Fruit fly (Drosophila melanogaster) whole organism, embryonic: ENCODE measurements around the gene nonC.

Experiments used
- Antp ChIP-seq: fragments of 200-800 bp; sonication (Bioruptor generic); optimal IDR thresholded peaks from 3 replicates; lab custom pipeline; 2016; ENCODE audit warnings: missing biosample characterization, missing genetic modification characterization
- Atf6 ChIP-seq: fragments of 200-800 bp; sonication (Bioruptor generic); IDR thresholded peaks from 2 replicates; pipeline ENCODE4 v1.3.6; 2022; ENCODE audit warnings: missing biosample characterization, missing genetic modification characterization
- B-H2 ChIP-seq: fragments of 200-800 bp; sonication (Bioruptor generic); optimal IDR thresholded peaks from 2 replicates; lab custom pipeline; 2018; ENCODE audit warnings: missing biosample characterization, mild to moderate bottlenecking, missing genetic modification characterization
- BtbVII ChIP-seq: fragments of 200-800 bp; sonication (Bioruptor generic); optimal IDR thresholded peaks from 3 replicates; lab custom pipeline; 2017; ENCODE audit warnings: missing biosample characterization, mild to moderate bottlenecking, missing genetic modification characterization
- CG10366 ChIP-seq: fragments of 200-800 bp; sonication (Bioruptor generic); IDR thresholded peaks from 2 replicates; pipeline ENCODE4 v1.3.6; 2022; ENCODE audit warnings: missing biosample characterization, missing genetic modification characterization
- CG10431 ChIP-seq: fragments of 200-800 bp; sonication (Bioruptor generic); optimal IDR thresholded peaks from 3 replicates; lab custom pipeline; 2018; ENCODE audit warnings: missing biosample characterization, mild to moderate bottlenecking, missing genetic modification characterization
- CG11085 ChIP-seq: fragments of 200-800 bp; sonication (Bioruptor generic); IDR thresholded peaks from 2 replicates; pipeline ENCODE4 v1.3.6; 2022; ENCODE audit warnings: missing biosample characterization, missing genetic modification characterization
- CG11504 ChIP-seq: fragments of 200-800 bp; sonication (Bioruptor generic); optimal IDR thresholded peaks from 3 replicates; lab custom pipeline; 2019; ENCODE audit warnings: missing biosample characterization, mild to moderate bottlenecking, missing genetic modification characterization, moderate library complexity
- CG12659 ChIP-seq: fragments of 200-800 bp; sonication (Bioruptor generic); optimal IDR thresholded peaks from 3 replicates; lab custom pipeline; 2017; ENCODE audit warnings: mild to moderate bottlenecking, missing biosample characterization, missing genetic modification reagents, missing genetic modification characterization
- CG13296 ChIP-seq: fragments of 200-800 bp; sonication (Bioruptor generic); optimal IDR thresholded peaks from 3 replicates; lab custom pipeline; 2018; ENCODE audit warnings: missing biosample characterization, mild to moderate bottlenecking, missing genetic modification characterization
- CG15011 ChIP-seq: fragments of 200-800 bp; sonication (Bioruptor generic); optimal IDR thresholded peaks from 3 replicates; lab custom pipeline; 2018; ENCODE audit warnings: missing biosample characterization, mild to moderate bottlenecking, missing genetic modification characterization
- CG1603 ChIP-seq: fragments of 200-800 bp; sonication (Bioruptor generic); optimal IDR thresholded peaks from 2 replicates; lab custom pipeline; 2019; ENCODE audit warnings: missing biosample characterization, mild to moderate bottlenecking, missing genetic modification characterization, moderate library complexity
- CG16863 ChIP-seq: fragments of 200-800 bp; sonication (Bioruptor generic); optimal IDR thresholded peaks from 3 replicates; lab custom pipeline; 2016; ENCODE audit warnings: missing biosample characterization, missing genetic modification characterization
- CG18764 ChIP-seq: fragments of 200-800 bp; sonication (Bioruptor generic); optimal IDR thresholded peaks from 3 replicates; lab custom pipeline; 2016; ENCODE audit warnings: missing biosample characterization, missing genetic modification characterization
- CG30403 ChIP-seq: fragments of 200-800 bp; sonication (Bioruptor generic); optimal IDR thresholded peaks from 3 replicates; lab custom pipeline; 2016; ENCODE audit warnings: missing biosample characterization, missing genetic modification characterization
- CG32532 ChIP-seq: fragments of 200-800 bp; sonication (Bioruptor generic); IDR thresholded peaks from 2 replicates; pipeline ENCODE4 v1.3.6; 2022; ENCODE audit warnings: missing biosample characterization, missing genetic modification characterization
- CG4404 ChIP-seq: fragments of 200-800 bp; sonication (Bioruptor generic); IDR thresholded peaks from 2 replicates; pipeline ENCODE4 v1.3.6; 2022; ENCODE audit warnings: missing biosample characterization, missing genetic modification characterization
- CG4424 ChIP-seq: fragments of 200-800 bp; sonication (Bioruptor generic); optimal IDR thresholded peaks from 3 replicates; lab custom pipeline; 2016; ENCODE audit warnings: missing biosample characterization, missing genetic modification characterization
- CG4854 ChIP-seq: fragments of 200-800 bp; sonication (Bioruptor generic); optimal IDR thresholded peaks from 2 replicates; lab custom pipeline; 2016; ENCODE audit warnings: missing biosample characterization, missing genetic modification characterization, inconsistent platforms
- CG6175 ChIP-seq: fragments of 200-800 bp; sonication (Bioruptor generic); IDR thresholded peaks from 3 replicates; pipeline ENCODE4 v1.3.6; 2022; ENCODE audit warnings: missing biosample characterization, missing genetic modification characterization
- CG6689 ChIP-seq: fragments of 200-800 bp; sonication (Bioruptor generic); IDR thresholded peaks from 2 replicates; pipeline ENCODE4 v1.3.6; 2022; ENCODE audit warnings: missing biosample characterization, missing genetic modification characterization
- CG7786 ChIP-seq: fragments of 200-800 bp; sonication (Bioruptor generic); optimal IDR thresholded peaks from 2 replicates; lab custom pipeline; 2016; ENCODE audit warnings: missing biosample characterization, missing genetic modification characterization
- CG7839 ChIP-seq: fragments of 200-800 bp; sonication (Bioruptor generic); optimal IDR thresholded peaks from 3 replicates; lab custom pipeline; 2018; ENCODE audit warnings: missing biosample characterization, mild to moderate bottlenecking, missing genetic modification characterization, moderate library complexity
- CG9817 ChIP-seq: fragments of 200-800 bp; sonication (Bioruptor generic); optimal IDR thresholded peaks from 2 replicates; lab custom pipeline; 2018; ENCODE audit warnings: missing biosample characterization, mild to moderate bottlenecking, missing genetic modification characterization, moderate library complexity
- CkIIα-i1 ChIP-seq: fragments of 200-800 bp; sonication (Bioruptor generic); IDR thresholded peaks from 2 replicates; pipeline ENCODE4 v1.3.6; 2022; ENCODE audit warnings: missing biosample characterization, missing genetic modification characterization
- E2f2 ChIP-seq: fragments of 200-800 bp; sonication (Bioruptor generic); IDR thresholded peaks from 2 replicates; pipeline ENCODE4 v1.3.6; 2022; ENCODE audit warnings: missing biosample characterization, missing genetic modification characterization
- Fer2 ChIP-seq: fragments of 200-800 bp; sonication (Bioruptor generic); optimal IDR thresholded peaks from 2 replicates; lab custom pipeline; 2018; ENCODE audit warnings: missing biosample characterization, mild to moderate bottlenecking, missing genetic modification characterization, moderate library complexity
- H15 ChIP-seq: fragments of 200-800 bp; sonication (Bioruptor generic); IDR thresholded peaks from 3 replicates; pipeline ENCODE4 v1.3.6; 2022; ENCODE audit warnings: missing biosample characterization, missing genetic modification characterization
- Lpt ChIP-seq: fragments of >200 bp; optimal IDR thresholded peaks from 2 replicates; lab custom pipeline; 2018; ENCODE audit warnings: missing biosample characterization, missing genetic modification characterization
- Med ChIP-seq: fragments of 200-800 bp; sonication (Bioruptor generic); peaks from one replicate; lab custom pipeline; 2016; ENCODE audit warnings: missing biosample characterization, missing genetic modification characterization, mild to moderate bottlenecking, inconsistent platforms, moderate library complexity
- Nf-YA ChIP-seq: fragments of 200-800 bp; sonication (Bioruptor generic); IDR thresholded peaks from 2 replicates; pipeline ENCODE4 v1.3.6; 2022; ENCODE audit warnings: missing biosample characterization, missing genetic modification characterization
- Pdp1 ChIP-seq, 2 experiments: fragments of 200-800 bp; sonication (Bioruptor generic); optimal IDR thresholded peaks; 3 replicates each; lab custom pipeline; 2016; ENCODE audit warnings: missing biosample characterization in 2 of 2, missing genetic modification characterization in 2 of 2, mild to moderate bottlenecking in 1 of 2, moderate library complexity in 1 of 2
- Poxn ChIP-seq: fragments of 200-800 bp; sonication (Bioruptor generic); IDR thresholded peaks from 2 replicates; pipeline ENCODE4 v1.3.6; 2022; ENCODE audit warnings: missing biosample characterization, missing genetic modification characterization
- Rfx ChIP-seq: fragments of 200-800 bp; sonication (Bioruptor generic); IDR thresholded peaks from 2 replicates; pipeline ENCODE4 v1.3.6; 2022; ENCODE audit warnings: missing biosample characterization, missing genetic modification characterization
- Sry-δ ChIP-seq: fragments of 200-800 bp; sonication (Bioruptor generic); optimal IDR thresholded peaks from 2 replicates; lab custom pipeline; 2016; ENCODE audit warnings: missing biosample characterization, missing genetic modification characterization
- Tbp ChIP-seq: fragments of >200 bp; optimal IDR thresholded peaks from 2 replicates; lab custom pipeline; 2018; ENCODE audit warnings: missing biosample characterization, missing genetic modification characterization
- Trl ChIP-seq, 3 experiments: fragments of >200 bp in 2 of 3; fragments of 200-800 bp in 1 of 3; sonication (Bioruptor generic) in 1 of 3; optimal IDR thresholded peaks; 2 replicates in 1 of 3; 3 replicates in 2 of 3; lab custom pipeline; 2016 to 2017; ENCODE audit warnings: missing biosample characterization in 1 of 3, missing genetic modification characterization in 1 of 3
- az2 ChIP-seq: fragments of 200-800 bp; sonication (Bioruptor generic); optimal IDR thresholded peaks from 3 replicates; lab custom pipeline; 2016; ENCODE audit warnings: missing biosample characterization, missing genetic modification characterization
- bowl ChIP-seq: fragments of 200-800 bp; sonication (Bioruptor generic); IDR thresholded peaks from 2 replicates; pipeline ENCODE4 v1.3.6; 2022; ENCODE audit warnings: missing biosample characterization, missing genetic modification characterization
- bsh ChIP-seq, 2 experiments: fragments of 200-800 bp; sonication (Bioruptor generic); optimal IDR thresholded peaks; 2 replicates each; lab custom pipeline; 2017 to 2018; ENCODE audit warnings: mild to moderate bottlenecking in 2 of 2, missing biosample characterization in 2 of 2, missing genetic modification characterization in 2 of 2, moderate library complexity in 1 of 2
- chif ChIP-seq, 2 experiments: fragments of 200-800 bp; sonication (Bioruptor generic); optimal IDR thresholded peaks; 3 replicates each; lab custom pipeline; 2016; ENCODE audit warnings: missing biosample characterization in 2 of 2, missing genetic modification characterization in 2 of 2
- grn ChIP-seq: fragments of 200-800 bp; sonication (Bioruptor generic); optimal IDR thresholded peaks from 3 replicates; lab custom pipeline; 2017; ENCODE audit warnings: missing biosample characterization, missing genetic modification characterization
- hkb ChIP-seq, 2 experiments: fragments of 200-800 bp in 1 of 2; fragments of >200 bp in 1 of 2; sonication (Bioruptor generic) in 1 of 2; IDR thresholded peaks in 1 of 2; optimal IDR thresholded peaks in 1 of 2; 2 replicates each; pipeline versions ENCODE4 v1.3.6 to Lab custom; 2017 to 2022; ENCODE audit warnings: missing biosample characterization in 1 of 2, missing genetic modification characterization in 1 of 2
- hth ChIP-seq: fragments of >200 bp; optimal IDR thresholded peaks from 2 replicates; lab custom pipeline; 2017; ENCODE audit warnings: inconsistent platforms
- jigr1 ChIP-seq: fragments of 200-800 bp; sonication (Bioruptor generic); IDR thresholded peaks from 3 replicates; pipeline ENCODE4 v1.3.6; 2022; ENCODE audit warnings: missing biosample characterization, missing genetic modification characterization
- rib ChIP-seq: fragments of 200-800 bp; sonication (Bioruptor generic); IDR thresholded peaks from 2 replicates; pipeline ENCODE4 v1.3.6; 2022; ENCODE audit warnings: missing biosample characterization, missing genetic modification characterization
- ro ChIP-seq: fragments of 200-800 bp; sonication (Bioruptor generic); IDR thresholded peaks from 2 replicates; pipeline ENCODE4 v1.3.6; 2022; ENCODE audit warnings: missing biosample characterization, missing genetic modification characterization
- sens ChIP-seq: fragments of 200-800 bp; sonication (Bioruptor generic); peaks from one replicate; lab custom pipeline; 2016; ENCODE audit warnings: missing biosample characterization, missing genetic modification characterization
- slou ChIP-seq: fragments of 200-800 bp; sonication (Bioruptor generic); optimal IDR thresholded peaks from 3 replicates; lab custom pipeline; 2016; ENCODE audit warnings: missing biosample characterization, missing genetic modification characterization
- trh ChIP-seq: fragments of 200-800 bp; sonication (Bioruptor generic); optimal IDR thresholded peaks from 2 replicates; lab custom pipeline; 2016; ENCODE audit warnings: missing biosample characterization, missing genetic modification characterization

Gene nonC

dm6 chrX:6856332-6856995 lies 32.2 kb downstream of the nonC start (continued):
- TF ChIP-seq sens (GFP tag; lab: Kevin White, UChicago) (peak; percentile 19), E2f2 (peak; percentile 49; the same call in 1 of the 2 replicates), Nf-YA (peak; percentile 60), CG32532 (GFP tag; lab: Robert Waterston, UW) (peak; percentile 79), CkIIα-i1 (GFP tag; lab: Robert Waterston, UW) (no peak), CG4854 (GFP tag; lab: Kevin White, UChicago) (no peak), CG6689 (GFP tag; lab: Robert Waterston, UW) (peak; percentile 71), CG16863 (GFP tag; lab: Kevin White, UChicago) (no peak), jigr1 (GFP tag; lab: Robert Waterston, UW) (no peak), Pdp1 (GFP tag; optimal IDR thresholded peaks at IDR 0.05; lab: Kevin White, UChicago) (no peak), CG7839 (tag; lab: Kevin White, UChicago) (peak; percentile 82), CG4404 (GFP tag; lab: Robert Waterston, UW) (0 out of 2 replicates have a peak, but pooled peaks have one; percentile 6), CG10366 (peak; percentile 63), CG7786 (GFP tag; lab: Kevin White, UChicago) (no peak), bowl (GFP tag; lab: Robert Waterston, UW) (peak; percentile 12; the same call in 1 of the 2 replicates), Poxn (GFP tag; lab: Robert Waterston, UW) (peak; percentile 35; the same call in 1 of the 2 replicates), hth (lab: Kevin White, UChicago) (no peak), slou (GFP tag; lab: Kevin White, UChicago) (no peak), CG6175 (GFP tag; lab: Robert Waterston, UW) (0 out of 3 replicates have a peak, but pooled peaks have one; percentile 33), bsh (GFP tag; optimal IDR thresholded peaks at IDR 0.05; lab: Kevin White, UChicago) (peak in 1 of 2 experiments; percentile 78), Fer2 (tag; lab: Kevin White, UChicago) (no peak), Tbp (no peak), Sry-δ (GFP tag; lab: Kevin White, UChicago) (no peak), Atf6 (GFP tag; lab: Robert Waterston, UW) (peak; percentile 55; the same call in 1 of the 2 replicates), CG10431 (GFP tag; lab: Kevin White, UChicago) (no peak), CG15011 (GFP tag; lab: Kevin White, UChicago) (peak; percentile 17), B-H2 (GFP tag; lab: Kevin White, UChicago) (no peak), hkb (optimal IDR thresholded peaks at IDR 0.05; lab: Kevin White, UChicago) (no peak), hkb (GFP tag; IDR thresholded peaks at IDR 0.05; lab: Robert Waterston, UW) (peak; percentile 74), CG12659 (peak; percentile 63), Med (GFP tag; lab: Kevin White, UChicago) (peak; percentile 79), trh (peak; percentile 8), CG18764 (GFP tag; lab: Kevin White, UChicago) (no peak), CG1603 (tag; lab: Kevin White, UChicago) (no peak), rib (0 out of 2 replicates have a peak, but pooled peaks have one; percentile 17), Rfx (GFP tag; lab: Robert Waterston, UW) (peak; percentile 86), CG4424 (peak; percentile 49), chif (GFP tag; optimal IDR thresholded peaks at IDR 0.05; lab: Kevin White, UChicago) (no peak), ro (GFP tag; lab: Robert Waterston, UW) (no peak), CG30403 (GFP tag; lab: Kevin White, UChicago) (peak; percentile 64), Lpt (GFP tag; lab: Kevin White, UChicago) (no peak), BtbVII (GFP tag; lab: Kevin White, UChicago) (peak; percentile 16), Antp (GFP tag; lab: Kevin White, UChicago) (no peak), CG11504 (tag; lab: Kevin White, UChicago) (peak; percentile 87), CG11085 (peak; percentile 47; the same call in 1 of the 2 replicates), CG9817 (peak; percentile 52), H15 (GFP tag; lab: Robert Waterston, UW) (peak; percentile 68; the same call in 2 of the 3 replicates), CG13296 (GFP tag; lab: Kevin White, UChicago) (peak; percentile 45), grn (GFP tag; lab: Kevin White, UChicago) (no peak), Trl (optimal IDR thresholded peaks at IDR 0.05; lab: Kevin White, UChicago) (no peak), Trl (GFP tag; optimal IDR thresholded peaks at IDR 0.05; lab: Kevin White, UChicago) (no peak), az2 (GFP tag; lab: Kevin White, UChicago) (peak; percentile 48)
